Fruit fly (Drosophila melanogaster): ENCODE data around the gene Send2.

The Send2 gene

DNA sequence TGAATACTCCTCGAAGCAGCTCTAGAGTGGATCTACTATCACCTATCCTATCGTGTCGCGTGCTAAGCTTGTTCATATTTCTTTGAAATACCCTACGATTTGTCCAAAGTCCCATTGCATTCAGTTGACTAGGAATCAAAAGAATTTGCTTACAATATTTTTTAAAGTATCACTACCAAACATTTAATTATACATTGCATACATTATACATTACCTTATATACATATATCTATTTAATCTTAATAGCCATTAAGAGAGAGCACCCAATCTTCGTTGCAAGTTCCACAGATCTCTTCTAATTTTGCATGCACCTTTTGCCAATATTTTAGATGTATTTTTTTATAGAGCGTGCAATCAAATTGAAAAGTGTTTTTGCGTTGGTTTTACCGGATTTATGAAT is 27.9 kb downstream of the Send2 start (continued):
- TF ChIP-seq CG31627 (GFP tag; optimal IDR thresholded peaks at IDR 0.05) (no peak), Lpt (GFP tag; optimal IDR thresholded peaks at IDR 0.05) (peak; percentile 73), CG6854 (GFP tag; optimal IDR thresholded peaks at IDR 0.05) (no peak), eg (GFP tag; IDR thresholded peaks at IDR 0.05) (peak; percentile 80; the same call in 2 of the 3 replicates), vri (GFP tag; optimal IDR thresholded peaks at IDR 0.05) (no peak), CG6792 (GFP tag; optimal IDR thresholded peaks at IDR 0.05) (no peak), CG11902 (GFP tag; optimal IDR thresholded peaks at IDR 0.05) (no peak), Ets21C (GFP tag; optimal IDR thresholded peaks at IDR 0.05) (no peak), topi (GFP tag; optimal IDR thresholded peaks at IDR 0.05) (no peak), fd59A (GFP tag; optimal IDR thresholded peaks at IDR 0.05) (no peak), esn (GFP tag; optimal IDR thresholded peaks at IDR 0.05) (no peak), Blimp-1 (GFP tag; optimal IDR thresholded peaks at IDR 0.05) (no peak), CG8632 (GFP tag; optimal IDR thresholded peaks at IDR 0.05) (no peak), CG6276 (GFP tag; optimal IDR thresholded peaks at IDR 0.05) (peak; percentile 72), fkh (GFP tag; optimal IDR thresholded peaks at IDR 0.05) (no peak), cyc (GFP tag; optimal IDR thresholded peaks at IDR 0.05) (no peak), pdm3 (GFP tag; optimal IDR thresholded peaks at IDR 0.05) (peak; percentile 1), Sox14 (GFP tag; optimal IDR thresholded peaks at IDR 0.05) (no peak), Sox15 (GFP tag; optimal IDR thresholded peaks at IDR 0.05) (no peak), Hr39 (GFP tag; optimal IDR thresholded peaks at IDR 0.05) (no peak), CG3032 (tag; optimal IDR thresholded peaks at IDR 0.05) (no peak), CG32006 (GFP tag; optimal IDR thresholded peaks at IDR 0.05) (peak; percentile 87), spab (GFP tag; optimal IDR thresholded peaks at IDR 0.05) (no peak), OdsH (GFP tag; optimal IDR thresholded peaks at IDR 0.05) (no peak), CG7368 (GFP tag; optimal IDR thresholded peaks at IDR 0.05) (no peak), Eip78C (GFP tag) (no peak), CG34406 (GFP tag; optimal IDR thresholded peaks at IDR 0.05) (no peak), svp (GFP tag) (no peak), dac (GFP tag; optimal IDR thresholded peaks at IDR 0.05) (peak; percentile 30), CG8119 (GFP tag; IDR thresholded peaks at IDR 0.05) (peak; percentile 85)

DNA sequence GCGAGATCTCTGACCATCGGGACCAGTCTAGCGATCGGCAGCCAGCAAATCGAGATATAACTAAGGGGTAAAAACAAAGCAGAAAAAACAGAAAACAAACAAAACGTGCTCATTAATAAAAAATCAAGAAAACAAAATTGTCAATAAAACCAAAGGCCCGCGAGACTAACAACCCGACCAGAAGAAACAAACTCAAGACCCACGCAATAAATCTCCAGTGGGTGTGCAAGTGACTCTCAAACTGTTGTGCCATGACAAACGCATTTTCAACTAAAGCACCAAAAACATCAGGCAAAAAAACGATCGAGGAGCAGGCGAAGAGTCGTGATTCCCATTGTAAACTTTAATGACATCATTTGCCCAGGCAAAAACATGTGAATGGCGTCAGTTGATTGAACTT is 28.5 kb downstream of the Send2 start:
- TF ChIP-seq dac (GFP tag; optimal IDR thresholded peaks at IDR 0.05) (no peak), achi (GFP tag; optimal IDR thresholded peaks at IDR 0.05) (no peak), CG6854 (GFP tag; optimal IDR thresholded peaks at IDR 0.05) (no peak), Eip78C (GFP tag) (no peak), Ets21C (GFP tag; optimal IDR thresholded peaks at IDR 0.05) (no peak), spab (GFP tag; optimal IDR thresholded peaks at IDR 0.05) (no peak), CG34406 (GFP tag; optimal IDR thresholded peaks at IDR 0.05) (no peak), eg (GFP tag; IDR thresholded peaks at IDR 0.05) (no peak), CG31627 (GFP tag; optimal IDR thresholded peaks at IDR 0.05) (no peak), lz (GFP tag; optimal IDR thresholded peaks at IDR 0.05) (no peak), pdm3 (GFP tag; optimal IDR thresholded peaks at IDR 0.05) (no peak), Hr38 (GFP tag; optimal IDR thresholded peaks at IDR 0.05) (no peak)

- TF ChIP-seq Eip75B (GFP tag; optimal IDR thresholded peaks at IDR 0.05) (no peak), CG8319 (GFP tag; optimal IDR thresholded peaks at IDR 0.05) (no peak), achi (GFP tag; optimal IDR thresholded peaks at IDR 0.05) (no peak), CG32006 (GFP tag; optimal IDR thresholded peaks at IDR 0.05) (no peak), spab (GFP tag; optimal IDR thresholded peaks at IDR 0.05) (no peak), CG6854 (GFP tag; optimal IDR thresholded peaks at IDR 0.05) (no peak), CG6792 (GFP tag; optimal IDR thresholded peaks at IDR 0.05) (no peak), CG31627 (GFP tag; optimal IDR thresholded peaks at IDR 0.05) (no peak), Blimp-1 (GFP tag; optimal IDR thresholded peaks at IDR 0.05) (no peak), pdm3 (GFP tag; optimal IDR thresholded peaks at IDR 0.05) (no peak), Sox15 (GFP tag; optimal IDR thresholded peaks at IDR 0.05) (no peak), OdsH (GFP tag; optimal IDR thresholded peaks at IDR 0.05) (no peak), CG11762 (GFP tag; optimal IDR thresholded peaks at IDR 0.05; ENCODE audit: insufficient read depth) (no peak), net (GFP tag; optimal IDR thresholded peaks at IDR 0.05) (no peak), vri (GFP tag; optimal IDR thresholded peaks at IDR 0.05) (no peak), CG11902 (GFP tag; optimal IDR thresholded peaks at IDR 0.05) (no peak), CG15336 (GFP tag; IDR thresholded peaks at IDR 0.05) (no peak)
Observed at dm6 chr2L:14316704-14317103, 29.8 kb downstream of the Send2 start.

All from whole organism, prepupa.